Worm (Caenorhabditis elegans) whole organism, L2 larva: ENCODE data around the gene twk-28.

Experiments
- C34F6.9 ChIP-seq: fragments of 150-350 bp; optimal IDR thresholded peaks from 2 replicates; lab custom pipeline; 2014; ENCODE audit warnings: missing biosample characterization, missing genetic modification characterization
- blmp-1 ChIP-seq: sonication (generic microtip); optimal IDR thresholded peaks from 2 replicates; lab custom pipeline; 2017; ENCODE audit warnings: missing genetic modification characterization, mild to moderate bottlenecking, missing compliant biosample characterization, antibody characterized with exemption, moderate library complexity; ENCODE audit not compliant: insufficient read depth
- nhr-77 ChIP-seq: fragments of 150-350 bp; optimal IDR thresholded peaks from 2 replicates; lab custom pipeline; 2014; ENCODE audit warnings: missing biosample characterization, missing genetic modification characterization
- ztf-1 ChIP-seq: fragments of 200-800 bp; sonication (Bioruptor generic); conservative IDR thresholded peaks from 2 replicates; pipeline ENCODE4 v1.3.6; 2022; ENCODE audit warnings: missing genetic modification characterization, missing compliant biosample characterization

DNA sequence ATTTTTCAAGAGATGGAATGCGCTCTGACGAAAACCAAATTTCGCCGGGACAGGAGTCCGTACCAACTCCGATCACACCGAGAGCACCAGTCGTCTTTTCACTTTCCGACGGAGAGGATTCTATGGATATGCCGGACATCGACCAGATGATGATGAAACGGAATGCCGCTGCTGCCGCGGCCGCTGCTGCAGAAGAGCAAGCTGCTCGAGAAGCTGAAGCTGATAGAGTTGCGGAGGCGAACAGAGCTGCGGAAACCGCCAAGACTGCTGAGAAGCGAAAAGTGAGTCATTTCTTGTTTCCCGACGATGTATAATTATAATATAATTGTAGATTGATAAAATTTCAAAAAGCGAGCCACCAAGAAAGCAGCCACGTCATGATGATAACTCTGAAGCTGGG, 23.8 kb downstream of the twk-28 start:
- TF ChIP-seq nhr-77 (tag; lab: Kevin White, UChicago) (no peak), ztf-1 (GFP tag; lab: Robert Waterston, UW) (no peak), C34F6.9 (no peak), blmp-1 (tag; lab: Kevin White, UChicago) (no peak)
